Fruit fly (Drosophila melanogaster) whole organism, embryonic: ENCODE data around the gene Oscillin.
A peak's percentile ranks its signal among the peaks of the same experiment; 100 is the strongest.

Experiments used
- Adf1 ChIP-seq: fragments of 200-800 bp; sonication (Bioruptor generic); IDR thresholded peaks from 2 replicates; pipeline ENCODE4 v1.3.6; 2022; ENCODE audit warnings: missing biosample characterization, missing genetic modification characterization
- B-H2 ChIP-seq: fragments of 200-800 bp; sonication (Bioruptor generic); optimal IDR thresholded peaks from 2 replicates; lab custom pipeline; 2018; ENCODE audit warnings: missing biosample characterization, mild to moderate bottlenecking, missing genetic modification characterization
- CG11695 ChIP-seq: fragments of 200-800 bp; sonication (Bioruptor generic); IDR thresholded peaks from 3 replicates; pipeline ENCODE4 v1.3.6; 2022; ENCODE audit warnings: missing biosample characterization, missing genetic modification characterization
- CG11696 ChIP-seq: fragments of 200-800 bp; sonication (Bioruptor generic); IDR thresholded peaks from 2 replicates; pipeline ENCODE4 v1.3.6; 2022; ENCODE audit warnings: missing biosample characterization, missing genetic modification characterization
- CG12236 ChIP-seq: fragments of 200-800 bp; sonication (Bioruptor generic); optimal IDR thresholded peaks from 2 replicates; lab custom pipeline; 2016; ENCODE audit warnings: missing biosample characterization, missing genetic modification characterization
- CG12942 ChIP-seq: fragments of 200-800 bp; sonication (Bioruptor generic); optimal IDR thresholded peaks from 3 replicates; lab custom pipeline; 2016; ENCODE audit warnings: missing biosample characterization, missing genetic modification characterization
- CG13287 ChIP-seq: fragments of 200-800 bp; sonication (Bioruptor generic); IDR thresholded peaks from 2 replicates; pipeline ENCODE4 v1.3.6; 2022; ENCODE audit warnings: missing biosample characterization, missing genetic modification characterization; ENCODE audit not compliant: partially characterized antibody
- CG15696 ChIP-seq: fragments of 200-800 bp; sonication (Bioruptor generic); optimal IDR thresholded peaks from 2 replicates; lab custom pipeline; 2019; ENCODE audit warnings: missing biosample characterization, mild to moderate bottlenecking, missing genetic modification characterization, moderate library complexity
- CG1603 ChIP-seq: fragments of 200-800 bp; sonication (Bioruptor generic); optimal IDR thresholded peaks from 2 replicates; lab custom pipeline; 2019; ENCODE audit warnings: missing biosample characterization, mild to moderate bottlenecking, missing genetic modification characterization, moderate library complexity
- CG2202 ChIP-seq: fragments of 200-800 bp; sonication (Bioruptor generic); optimal IDR thresholded peaks from 2 replicates; lab custom pipeline; 2018; ENCODE audit warnings: missing biosample characterization, mild to moderate bottlenecking, missing genetic modification characterization
- CG2712 ChIP-seq: fragments of 200-800 bp; optimal IDR thresholded peaks from 3 replicates; lab custom pipeline; 2019; ENCODE audit warnings: missing biosample characterization, mild to moderate bottlenecking, missing genetic modification characterization, moderate library complexity
- CG7271 ChIP-seq: fragments of 200-800 bp; sonication (Bioruptor generic); optimal IDR thresholded peaks from 2 replicates; lab custom pipeline; 2018; ENCODE audit warnings: missing biosample characterization, mild to moderate bottlenecking, missing genetic modification characterization, moderate library complexity
- CG7839 ChIP-seq: fragments of 200-800 bp; sonication (Bioruptor generic); optimal IDR thresholded peaks from 3 replicates; lab custom pipeline; 2018; ENCODE audit warnings: missing biosample characterization, mild to moderate bottlenecking, missing genetic modification characterization, moderate library complexity
- CG8089 ChIP-seq: fragments of 200-800 bp; sonication (Bioruptor generic); optimal IDR thresholded peaks from 3 replicates; lab custom pipeline; 2016; ENCODE audit warnings: missing biosample characterization, missing genetic modification characterization
- CG8765 ChIP-seq: fragments of 200-800 bp; sonication (Bioruptor generic); IDR thresholded peaks from 2 replicates; pipeline ENCODE4 v1.3.6; 2022; ENCODE audit warnings: missing biosample characterization, missing genetic modification characterization
- CG9215 ChIP-seq: fragments of 200-800 bp; sonication (Bioruptor generic); IDR thresholded peaks from 2 replicates; pipeline ENCODE4 v1.3.6; 2022; ENCODE audit warnings: missing biosample characterization, missing genetic modification characterization
- CG9876 ChIP-seq: fragments of 200-800 bp; sonication (Bioruptor generic); optimal IDR thresholded peaks from 2 replicates; lab custom pipeline; 2016; ENCODE audit warnings: missing biosample characterization, missing genetic modification characterization
- CTCF ChIP-seq: fragments of 200-800 bp; sonication (Bioruptor generic); optimal IDR thresholded peaks from 2 replicates; lab custom pipeline; 2017; ENCODE audit warnings: missing biosample characterization, mild to moderate bottlenecking, missing genetic modification characterization, moderate library complexity
- Dip2 ChIP-seq: fragments of 200-800 bp; sonication (Bioruptor generic); IDR thresholded peaks from 2 replicates; pipeline ENCODE4 v1.3.6; 2022; ENCODE audit warnings: missing biosample characterization, missing genetic modification characterization
- E2f1 ChIP-seq: fragments of 200-800 bp; sonication (Bioruptor generic); IDR thresholded peaks from 2 replicates; pipeline ENCODE4 v1.3.6; 2022; ENCODE audit warnings: missing biosample characterization, missing genetic modification characterization
- ERR ChIP-seq: fragments of 200-800 bp; sonication (Bioruptor generic); optimal IDR thresholded peaks from 2 replicates; lab custom pipeline; 2016; ENCODE audit warnings: missing biosample characterization, missing genetic modification characterization
- HmgD ChIP-seq: fragments of 200-800 bp; sonication (Bioruptor generic); optimal IDR thresholded peaks from 3 replicates; lab custom pipeline; 2016; ENCODE audit warnings: missing biosample characterization, missing genetic modification characterization
- Med ChIP-seq: fragments of 200-800 bp; sonication (Bioruptor generic); peaks from one replicate; lab custom pipeline; 2016; ENCODE audit warnings: missing biosample characterization, missing genetic modification characterization, mild to moderate bottlenecking, inconsistent platforms, moderate library complexity
- Mrtf ChIP-seq: fragments of 200-800 bp; sonication (Bioruptor generic); IDR thresholded peaks from 3 replicates; pipeline ENCODE4 v1.3.6; 2022; ENCODE audit warnings: missing biosample characterization, missing genetic modification characterization
- NC2α ChIP-seq: fragments of 200-800 bp; sonication (Bioruptor generic); optimal IDR thresholded peaks from 2 replicates; lab custom pipeline; 2016; ENCODE audit warnings: missing biosample characterization, missing genetic modification characterization
- NK7.1 ChIP-seq: fragments of 200-800 bp; sonication (Bioruptor generic); optimal IDR thresholded peaks from 3 replicates; lab custom pipeline; 2016; ENCODE audit warnings: missing biosample characterization, missing genetic modification characterization
- Nf-YA ChIP-seq: fragments of 200-800 bp; sonication (Bioruptor generic); IDR thresholded peaks from 2 replicates; pipeline ENCODE4 v1.3.6; 2022; ENCODE audit warnings: missing biosample characterization, missing genetic modification characterization
- Nf-YB ChIP-seq: fragments of 200-800 bp; sonication (Bioruptor generic); optimal IDR thresholded peaks from 3 replicates; lab custom pipeline; 2019; ENCODE audit warnings: missing biosample characterization, mild to moderate bottlenecking, missing genetic modification characterization, moderate library complexity
- Pdp1 ChIP-seq, 2 experiments: fragments of 200-800 bp; sonication (Bioruptor generic); optimal IDR thresholded peaks; 3 replicates each; lab custom pipeline; 2016; ENCODE audit warnings: missing biosample characterization in 2 of 2, missing genetic modification characterization in 2 of 2, mild to moderate bottlenecking in 1 of 2, moderate library complexity in 1 of 2
- Sox102F ChIP-seq: fragments of 200-800 bp; sonication (Bioruptor generic); optimal IDR thresholded peaks from 2 replicates; lab custom pipeline; 2018; ENCODE audit warnings: missing biosample characterization, mild to moderate bottlenecking, missing genetic modification characterization, moderate library complexity
- ash1 ChIP-seq: fragments of 200-800 bp; sonication (Bioruptor generic); optimal IDR thresholded peaks from 2 replicates; lab custom pipeline; 2018; ENCODE audit warnings: missing biosample characterization, mild to moderate bottlenecking, missing genetic modification characterization
- bowl ChIP-seq: fragments of 200-800 bp; sonication (Bioruptor generic); IDR thresholded peaks from 2 replicates; pipeline ENCODE4 v1.3.6; 2022; ENCODE audit warnings: missing biosample characterization, missing genetic modification characterization
- ci ChIP-seq: fragments of 200-800 bp; sonication (Bioruptor generic); IDR thresholded peaks from 3 replicates; pipeline ENCODE4 v1.3.6; 2022; ENCODE audit warnings: missing biosample characterization, missing genetic modification characterization
- crc ChIP-seq: fragments of 200-800 bp; sonication (Bioruptor generic); optimal IDR thresholded peaks from 2 replicates; lab custom pipeline; 2016; ENCODE audit warnings: missing biosample characterization, missing genetic modification characterization
- croc ChIP-seq: fragments of 200-800 bp; sonication (Bioruptor generic); conservative IDR thresholded peaks from 3 replicates; pipeline ENCODE4 v1.3.6; 2022; ENCODE audit warnings: missing biosample characterization, missing genetic modification characterization
- dati ChIP-seq: fragments of 200-800 bp; sonication (Bioruptor generic); IDR thresholded peaks from 2 replicates; pipeline ENCODE4 v1.3.6; 2022; ENCODE audit warnings: missing biosample characterization, missing genetic modification characterization
- exex ChIP-seq: fragments of 200-800 bp; sonication (Bioruptor generic); optimal IDR thresholded peaks from 4 replicates; lab custom pipeline; 2018; ENCODE audit warnings: missing biosample characterization, mild to moderate bottlenecking, missing genetic modification characterization, moderate library complexity
- fd3F ChIP-seq: fragments of 200-800 bp; sonication (Bioruptor generic); optimal IDR thresholded peaks from 2 replicates; lab custom pipeline; 2018; ENCODE audit warnings: missing biosample characterization, mild to moderate bottlenecking, missing genetic modification characterization, moderate library complexity
- fd96Cb ChIP-seq: fragments of 200-800 bp; sonication (Bioruptor generic); optimal IDR thresholded peaks from 2 replicates; lab custom pipeline; 2018; ENCODE audit warnings: missing biosample characterization, mild to moderate bottlenecking, missing genetic modification characterization, moderate library complexity
- fru ChIP-seq: fragments of >200 bp; optimal IDR thresholded peaks from 2 replicates; lab custom pipeline; 2017
- fu2 ChIP-seq: fragments of 200-800 bp; sonication (Bioruptor generic); optimal IDR thresholded peaks from 2 replicates; lab custom pipeline; 2016; ENCODE audit warnings: missing biosample characterization, missing genetic modification characterization
- gcm2 ChIP-seq: fragments of 200-800 bp; sonication (Bioruptor generic); optimal IDR thresholded peaks from 2 replicates; lab custom pipeline; 2016; ENCODE audit warnings: missing biosample characterization, missing genetic modification characterization
- gfzf ChIP-seq: fragments of 200-800 bp; sonication (Bioruptor generic); optimal IDR thresholded peaks from 2 replicates; lab custom pipeline; 2016; ENCODE audit warnings: missing biosample characterization, mild to moderate bottlenecking, missing genetic modification characterization, moderate library complexity
- her ChIP-seq: fragments of 200-800 bp; sonication (Bioruptor generic); optimal IDR thresholded peaks from 2 replicates; lab custom pipeline; 2016; ENCODE audit warnings: missing biosample characterization, missing genetic modification characterization
- kni ChIP-seq: fragments of 200-800 bp; sonication (Bioruptor generic); optimal IDR thresholded peaks from 3 replicates; lab custom pipeline; 2017; ENCODE audit warnings: mild to moderate bottlenecking, missing biosample characterization, missing genetic modification reagents, missing genetic modification characterization
- pan ChIP-seq, 4 experiments: fragments of >200 bp in 3 of 4; fragments of 200-800 bp in 1 of 4; sonication (Bioruptor generic) in 1 of 4; optimal IDR thresholded peaks in 3 of 4; IDR thresholded peaks in 1 of 4; 2 replicates each; pipeline versions ENCODE4 v1.3.6 to Lab custom; 2017 to 2022; ENCODE audit warnings: missing biosample characterization in 2 of 4, missing genetic modification characterization in 2 of 4, mixed read lengths in 1 of 4
- pho ChIP-seq: fragments of 200-800 bp; sonication (Bioruptor generic); optimal IDR thresholded peaks from 2 replicates; lab custom pipeline; 2016; ENCODE audit warnings: missing biosample characterization, missing genetic modification characterization
- salm ChIP-seq: fragments of 200-800 bp; sonication (Bioruptor generic); optimal IDR thresholded peaks from 2 replicates; lab custom pipeline; 2018; ENCODE audit warnings: missing biosample characterization, mild to moderate bottlenecking, missing genetic modification characterization
- seq ChIP-seq: fragments of 200-800 bp; sonication (Bioruptor generic); IDR thresholded peaks from 2 replicates; pipeline ENCODE4 v1.3.6; 2022; ENCODE audit warnings: missing biosample characterization, missing genetic modification characterization
- ttk ChIP-seq: fragments of 200-800 bp; sonication (Bioruptor generic); IDR thresholded peaks from 2 replicates; pipeline ENCODE4 v2.1.2; 2022; ENCODE audit warnings: missing biosample characterization, missing genetic modification characterization
- z ChIP-seq: fragments of 200-800 bp; sonication (Bioruptor generic); IDR thresholded peaks from 3 replicates; pipeline ENCODE4 v1.3.6; 2022; ENCODE audit warnings: missing biosample characterization, missing genetic modification characterization

The Oscillin gene

dm6 chr2L:5520757-5521156, 26.1 kb upstream of the Oscillin start:
- TF ChIP-seq salm (tag; lab: Kevin White, UChicago) (no peak), exex (peak; percentile 33), pan (optimal IDR thresholded peaks at IDR 0.05; lab: Kevin White, UChicago) (no peak), pan (GFP tag; optimal IDR thresholded peaks at IDR 0.05 in 1 of 2, IDR thresholded peaks at IDR 0.05 in 1 of 2) (peak in 1 of 2 experiments; percentile 7), CG7839 (peak; percentile 11), fd96Cb (tag; lab: Kevin White, UChicago) (no peak), CTCF (no peak), Adf1 (GFP tag; lab: Robert Waterston, UW) (no peak), CG11696 (peak; percentile 71), Pdp1 (GFP tag; optimal IDR thresholded peaks at IDR 0.05; lab: Kevin White, UChicago) (peak in 1 of 2 experiments; percentile 20), seq (no peak), E2f1 (GFP tag; lab: Robert Waterston, UW) (no peak), CG11695 (GFP tag; lab: Robert Waterston, UW) (no peak), B-H2 (GFP tag; lab: Kevin White, UChicago) (no peak), CG12236 (no peak)

- TF ChIP-seq CG12942 (GFP tag; lab: Kevin White, UChicago) (peak; percentile 71), bowl (no peak), CG2712 (tag; lab: Kevin White, UChicago) (peak; percentile 84), Sox102F (GFP tag; lab: Kevin White, UChicago) (no peak), ttk (GFP tag; lab: Robert Waterston, UW) (peak; percentile 58), CG9876 (GFP tag; lab: Kevin White, UChicago) (peak; percentile 32), CG1603 (peak; percentile 58), CG7271 (peak; percentile 28), fd3F (GFP tag; lab: Kevin White, UChicago) (peak; percentile 78), gfzf (peak; percentile 0), pho (peak; percentile 75), exex (peak; percentile 52), gcm2 (GFP tag; lab: Kevin White, UChicago) (no peak), Mrtf (GFP tag; lab: Robert Waterston, UW) (no peak; the same call in 2 of the 3 replicates), her (GFP tag; lab: Kevin White, UChicago) (peak; percentile 19), croc (GFP tag; lab: Robert Waterston, UW) (no peak), z (GFP tag; lab: Robert Waterston, UW) (no peak), CG13287 (GFP tag; lab: Robert Waterston, UW) (peak; percentile 72), fu2 (GFP tag; lab: Kevin White, UChicago) (peak; percentile 59), Dip2 (GFP tag; lab: Robert Waterston, UW) (no peak), Med (peak; percentile 86), CG15696 (tag; lab: Kevin White, UChicago) (peak; percentile 70), crc (GFP tag; lab: Kevin White, UChicago) (peak; percentile 35), CG8765 (GFP tag; lab: Robert Waterston, UW) (no peak), dati (GFP tag; lab: Robert Waterston, UW) (no peak), ci (GFP tag; lab: Robert Waterston, UW) (no peak; the same call in 2 of the 3 replicates), Nf-YA (GFP tag; lab: Robert Waterston, UW) (no peak), CG8089 (peak; percentile 31), ash1 (GFP tag; lab: Kevin White, UChicago) (no peak), fru (lab: Kevin White, UChicago) (no peak), NC2α (GFP tag; lab: Kevin White, UChicago) (no peak), Nf-YB (GFP tag; lab: Kevin White, UChicago) (peak; percentile 60), HmgD (GFP tag; lab: Kevin White, UChicago) (no peak), NK7.1 (GFP tag; lab: Kevin White, UChicago) (peak; percentile 20), CG2202 (no peak), CG9215 (GFP tag; lab: Robert Waterston, UW) (peak; percentile 72), kni (GFP tag; lab: Kevin White, UChicago) (no peak), ERR (no peak)
Measured at dm6 chr2L:5523848-5524473, 22.9 kb upstream of the Oscillin start, which contains the start of the genes Vps52 and Elp4. TSS of gene Vps52 (minus strand) at chr2L:5523898. TSS of gene Elp4 (plus strand) at chr2L:5524139.
